Fruit fly (Drosophila melanogaster) whole organism, embryonic: ENCODE data around the gene RpS9.

Experiments used
- Atf-2 ChIP-seq: fragments of 200-800 bp; sonication (Bioruptor generic); optimal IDR thresholded peaks from 2 replicates; lab custom pipeline; 2016; ENCODE audit warnings: missing biosample characterization, missing genetic modification characterization
- BEAF-32 ChIP-seq: fragments of 200-800 bp; sonication (Bioruptor generic); optimal IDR thresholded peaks from 3 replicates; lab custom pipeline; 2017; ENCODE audit warnings: missing biosample characterization, missing genetic modification characterization, mild to moderate bottlenecking, moderate library complexity, missing genetic modification reagents
- Bteb2 ChIP-seq: fragments of 200-800 bp; sonication (Bioruptor generic); optimal IDR thresholded peaks from 2 replicates; lab custom pipeline; 2016; ENCODE audit warnings: missing biosample characterization, missing genetic modification characterization
- CG1024 ChIP-seq: fragments of 200-800 bp; sonication (Bioruptor generic); IDR thresholded peaks from 2 replicates; pipeline ENCODE4 v1.3.6; 2022; ENCODE audit warnings: missing biosample characterization, missing genetic modification characterization
- CG10321 ChIP-seq: fragments of 200-800 bp; sonication (Bioruptor generic); IDR thresholded peaks from 2 replicates; pipeline ENCODE4 v1.3.6; 2022; ENCODE audit warnings: missing biosample characterization, missing genetic modification characterization
- CG10565 ChIP-seq: fragments of 200-800 bp; sonication (Bioruptor generic); optimal IDR thresholded peaks from 3 replicates; lab custom pipeline; 2016; ENCODE audit warnings: missing biosample characterization, mild to moderate bottlenecking, missing genetic modification characterization
- CG11695 ChIP-seq: fragments of 200-800 bp; sonication (Bioruptor generic); IDR thresholded peaks from 3 replicates; pipeline ENCODE4 v1.3.6; 2022; ENCODE audit warnings: missing biosample characterization, missing genetic modification characterization
- CG12769 ChIP-seq: fragments of 200-800 bp; sonication (Bioruptor generic); optimal IDR thresholded peaks from 2 replicates; lab custom pipeline; 2019; ENCODE audit warnings: missing biosample characterization, mild to moderate bottlenecking, missing genetic modification characterization, moderate library complexity
- CG12942 ChIP-seq: fragments of 200-800 bp; sonication (Bioruptor generic); optimal IDR thresholded peaks from 3 replicates; lab custom pipeline; 2016; ENCODE audit warnings: missing biosample characterization, missing genetic modification characterization
- CG1602 ChIP-seq: fragments of 200-800 bp; sonication (Bioruptor generic); optimal IDR thresholded peaks from 3 replicates; lab custom pipeline; 2016; ENCODE audit warnings: missing biosample characterization, missing genetic modification characterization
- CG2678 ChIP-seq: fragments of 200-800 bp; sonication (Bioruptor generic); optimal IDR thresholded peaks from 3 replicates; lab custom pipeline; 2019; ENCODE audit warnings: missing biosample characterization, mild to moderate bottlenecking, missing genetic modification characterization, moderate library complexity
- CG30403 ChIP-seq: fragments of 200-800 bp; sonication (Bioruptor generic); optimal IDR thresholded peaks from 3 replicates; lab custom pipeline; 2016; ENCODE audit warnings: missing biosample characterization, missing genetic modification characterization
- CG33557 ChIP-seq: fragments of 200-800 bp; sonication (Bioruptor generic); optimal IDR thresholded peaks from 2 replicates; lab custom pipeline; 2019; ENCODE audit warnings: missing biosample characterization, mild to moderate bottlenecking, missing genetic modification characterization, moderate library complexity
- CG3407 ChIP-seq: fragments of 200-800 bp; sonication (Bioruptor generic); optimal IDR thresholded peaks from 2 replicates; lab custom pipeline; 2018; ENCODE audit warnings: missing biosample characterization, mild to moderate bottlenecking, missing genetic modification characterization
- CG42726 ChIP-seq: fragments of 200-800 bp; sonication (Bioruptor generic); IDR thresholded peaks from 2 replicates; pipeline ENCODE4 v1.3.6; 2022; ENCODE audit warnings: missing biosample characterization, missing genetic modification characterization; ENCODE audit not compliant: partially characterized antibody
- CG6854 ChIP-seq: fragments of 200-800 bp; sonication (Bioruptor generic); optimal IDR thresholded peaks from 3 replicates; lab custom pipeline; 2017; ENCODE audit warnings: missing biosample characterization, mild to moderate bottlenecking, missing genetic modification characterization
- CG8765 ChIP-seq: fragments of 200-800 bp; sonication (Bioruptor generic); IDR thresholded peaks from 2 replicates; pipeline ENCODE4 v1.3.6; 2022; ENCODE audit warnings: missing biosample characterization, missing genetic modification characterization
- D19A ChIP-seq: fragments of 200-800 bp; optimal IDR thresholded peaks from 3 replicates; lab custom pipeline; 2019; ENCODE audit warnings: missing biosample characterization, mild to moderate bottlenecking, missing genetic modification characterization, moderate library complexity
- D19B ChIP-seq: fragments of 200-800 bp; sonication (Bioruptor generic); optimal IDR thresholded peaks from 2 replicates; lab custom pipeline; 2017; ENCODE audit warnings: missing biosample characterization, mild to moderate bottlenecking, missing genetic modification characterization
- HHEX ChIP-seq: fragments of 200-800 bp; sonication (Bioruptor generic); optimal IDR thresholded peaks from 3 replicates; lab custom pipeline; 2017; ENCODE audit warnings: missing biosample characterization, mild to moderate bottlenecking, missing genetic modification characterization, missing genetic modification reagents
- Hr3 ChIP-seq: fragments of 200-800 bp; sonication (Bioruptor generic); optimal IDR thresholded peaks from 3 replicates; lab custom pipeline; 2016; ENCODE audit warnings: missing biosample characterization, missing genetic modification characterization
- Hr78 ChIP-seq, 2 experiments: fragments of 200-800 bp in 1 of 2; fragments of >200 bp in 1 of 2; sonication (Bioruptor generic) in 1 of 2; optimal IDR thresholded peaks; 2 replicates each; lab custom pipeline; 2017 to 2019; ENCODE audit warnings: missing biosample characterization in 2 of 2, missing genetic modification characterization in 2 of 2, mild to moderate bottlenecking in 1 of 2, moderate library complexity in 1 of 2
- Med ChIP-seq: fragments of 200-800 bp; sonication (Bioruptor generic); peaks from one replicate; lab custom pipeline; 2016; ENCODE audit warnings: missing biosample characterization, missing genetic modification characterization, mild to moderate bottlenecking, inconsistent platforms, moderate library complexity
- Optix ChIP-seq: fragments of 200-800 bp; sonication (Bioruptor generic); IDR thresholded peaks from 3 replicates; pipeline ENCODE4 v1.3.6; 2022; ENCODE audit warnings: missing biosample characterization, missing genetic modification characterization
- PHDP ChIP-seq: fragments of 200-800 bp; sonication (Bioruptor generic); optimal IDR thresholded peaks from 3 replicates; lab custom pipeline; 2018; ENCODE audit warnings: missing biosample characterization, mild to moderate bottlenecking, missing genetic modification characterization, moderate library complexity
- Rfx ChIP-seq: fragments of 200-800 bp; sonication (Bioruptor generic); IDR thresholded peaks from 2 replicates; pipeline ENCODE4 v1.3.6; 2022; ENCODE audit warnings: missing biosample characterization, missing genetic modification characterization
- Usf ChIP-seq: fragments of 200-800 bp; sonication (Bioruptor generic); optimal IDR thresholded peaks from 2 replicates; lab custom pipeline; 2017; ENCODE audit warnings: missing genotype, missing biosample characterization, missing genetic modification characterization
- bsh ChIP-seq, 2 experiments: fragments of 200-800 bp; sonication (Bioruptor generic); optimal IDR thresholded peaks; 2 replicates each; lab custom pipeline; 2017 to 2018; ENCODE audit warnings: mild to moderate bottlenecking in 2 of 2, missing biosample characterization in 2 of 2, missing genetic modification characterization in 2 of 2, moderate library complexity in 1 of 2
- cas ChIP-seq: fragments of 200-800 bp; sonication (Bioruptor generic); IDR thresholded peaks from 2 replicates; pipeline ENCODE4 v1.3.6; 2022; ENCODE audit warnings: missing biosample characterization, missing genetic modification characterization
- cato ChIP-seq: fragments of 200-800 bp; sonication (Bioruptor generic); optimal IDR thresholded peaks from 2 replicates; lab custom pipeline; 2016; ENCODE audit warnings: missing biosample characterization, missing genetic modification characterization, borderline replicate concordance
- cg ChIP-seq: fragments of 200-800 bp; sonication (Bioruptor generic); optimal IDR thresholded peaks from 3 replicates; lab custom pipeline; 2019; ENCODE audit warnings: missing biosample characterization, mild to moderate bottlenecking, missing genetic modification characterization, moderate library complexity
- cwo ChIP-seq: fragments of 200-800 bp; sonication (Bioruptor generic); optimal IDR thresholded peaks from 3 replicates; lab custom pipeline; 2017; ENCODE audit warnings: missing biosample characterization, missing genetic modification characterization, mild to moderate bottlenecking, moderate library complexity, missing genetic modification reagents
- dmrt11E ChIP-seq: fragments of 200-800 bp; sonication (Bioruptor generic); optimal IDR thresholded peaks from 3 replicates; lab custom pipeline; 2018; ENCODE audit warnings: missing biosample characterization, mild to moderate bottlenecking, missing genetic modification characterization, moderate library complexity
- hkb ChIP-seq, 2 experiments: fragments of 200-800 bp in 1 of 2; fragments of >200 bp in 1 of 2; sonication (Bioruptor generic) in 1 of 2; IDR thresholded peaks in 1 of 2; optimal IDR thresholded peaks in 1 of 2; 2 replicates each; pipeline versions ENCODE4 v1.3.6 to Lab custom; 2017 to 2022; ENCODE audit warnings: missing biosample characterization in 1 of 2, missing genetic modification characterization in 1 of 2
- ken ChIP-seq: fragments of 200-800 bp; sonication (Bioruptor generic); IDR thresholded peaks from 3 replicates; pipeline ENCODE4 v1.3.6; 2022; ENCODE audit warnings: missing biosample characterization, missing genetic modification characterization
- klu ChIP-seq: fragments of 200-800 bp; sonication (Bioruptor generic); IDR thresholded peaks from 2 replicates; pipeline ENCODE4 v1.3.6; 2022; ENCODE audit warnings: missing biosample characterization, missing genetic modification characterization
- lmd ChIP-seq: fragments of 200-800 bp; sonication (Bioruptor generic); IDR thresholded peaks from 2 replicates; pipeline ENCODE4 v1.3.6; 2022; ENCODE audit warnings: missing biosample characterization, missing genetic modification characterization
- nmo ChIP-seq: fragments of 200-800 bp; sonication (Bioruptor generic); optimal IDR thresholded peaks from 2 replicates; lab custom pipeline; 2018; ENCODE audit warnings: missing biosample characterization, mild to moderate bottlenecking, missing genetic modification characterization, moderate library complexity
- nom ChIP-seq: fragments of 200-800 bp; sonication (Bioruptor generic); optimal IDR thresholded peaks from 2 replicates; lab custom pipeline; 2017; ENCODE audit warnings: missing biosample characterization, missing genetic modification characterization, mild to moderate bottlenecking, moderate library complexity, missing genetic modification reagents
- oc ChIP-seq: fragments of 200-800 bp; sonication (Bioruptor generic); optimal IDR thresholded peaks from 2 replicates; lab custom pipeline; 2018; ENCODE audit warnings: missing biosample characterization, mild to moderate bottlenecking, missing genetic modification characterization, moderate library complexity
- pum ChIP-seq: fragments of 200-800 bp; sonication (Bioruptor generic); optimal IDR thresholded peaks from 2 replicates; lab custom pipeline; 2016; ENCODE audit warnings: missing biosample characterization, missing genetic modification characterization
- schlank ChIP-seq: fragments of 200-800 bp; sonication (Bioruptor generic); optimal IDR thresholded peaks from 2 replicates; lab custom pipeline; 2018; ENCODE audit warnings: missing biosample characterization, mild to moderate bottlenecking, missing genetic modification characterization
- sens-2 ChIP-seq: fragments of 200-800 bp; sonication (Bioruptor generic); IDR thresholded peaks from 2 replicates; pipeline ENCODE4 v1.3.6; 2022; ENCODE audit warnings: missing biosample characterization, missing genetic modification characterization
- slbo ChIP-seq: fragments of 200-800 bp; sonication (Bioruptor generic); IDR thresholded peaks from 2 replicates; pipeline ENCODE4 v1.3.6; 2022; ENCODE audit warnings: missing biosample characterization, missing genetic modification characterization
- ttk ChIP-seq: fragments of 200-800 bp; sonication (Bioruptor generic); IDR thresholded peaks from 2 replicates; pipeline ENCODE4 v2.1.2; 2022; ENCODE audit warnings: missing biosample characterization, missing genetic modification characterization
- wek ChIP-seq: fragments of 200-800 bp; sonication (Bioruptor generic); optimal IDR thresholded peaks from 3 replicates; lab custom pipeline; 2018; ENCODE audit warnings: missing biosample characterization, mild to moderate bottlenecking, missing genetic modification characterization, moderate library complexity

The RpS9 gene

DNA sequence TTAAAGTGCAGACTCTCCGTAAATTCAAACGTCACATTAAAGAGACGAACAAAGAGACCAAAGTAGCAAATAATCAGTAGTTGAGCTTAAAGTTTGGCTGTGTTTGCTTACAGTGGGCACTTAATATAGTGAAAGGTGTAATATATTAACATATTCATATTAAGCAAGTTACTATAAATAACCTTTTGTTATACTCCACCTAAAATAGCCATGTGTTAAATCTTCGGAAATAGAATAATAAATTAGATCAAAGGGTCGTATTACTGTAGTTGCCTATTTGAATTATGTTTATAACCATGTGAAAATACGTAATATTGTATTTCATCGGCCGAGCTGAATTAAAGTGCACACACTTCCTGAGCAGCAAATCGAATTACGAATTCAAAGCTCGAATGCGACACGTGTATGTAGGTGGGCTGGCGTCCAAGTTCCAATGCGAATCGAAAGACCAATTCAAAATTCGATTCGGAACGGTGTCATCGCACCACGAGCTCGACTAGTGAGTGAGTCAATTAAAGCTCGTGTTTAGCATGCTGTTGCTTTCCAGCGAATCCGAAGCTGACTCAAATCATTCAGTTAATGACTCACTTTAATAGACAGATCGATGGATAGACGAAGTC, 41.0 kb upstream of the RpS9 start (continued):
- TF ChIP-seq CG1024 (GFP tag; lab: Robert Waterston, UW) = no peak
- TF ChIP-seq ttk (GFP tag; lab: Robert Waterston, UW) = no peak; the same call in 1 of the 2 replicates
- TF ChIP-seq lmd = peak; percentile 43
- no peak for TF ChIP-seq sens-2 (GFP tag; lab: Robert Waterston, UW)
- no peak for TF ChIP-seq pum (GFP tag; lab: Kevin White, UChicago)
- peak; percentile 49 for TF ChIP-seq CG2678 (tag; lab: Kevin White, UChicago)
- no peak for TF ChIP-seq D19A
- TF ChIP-seq Rfx (GFP tag; lab: Robert Waterston, UW) = peak; percentile 50
- TF ChIP-seq PHDP (tag; lab: Kevin White, UChicago) = peak; percentile 21
- TF ChIP-seq slbo (GFP tag; lab: Robert Waterston, UW) = peak; percentile 38; the same call in 1 of the 2 replicates
- TF ChIP-seq, all 482 proteins: peak for 53

DNA sequence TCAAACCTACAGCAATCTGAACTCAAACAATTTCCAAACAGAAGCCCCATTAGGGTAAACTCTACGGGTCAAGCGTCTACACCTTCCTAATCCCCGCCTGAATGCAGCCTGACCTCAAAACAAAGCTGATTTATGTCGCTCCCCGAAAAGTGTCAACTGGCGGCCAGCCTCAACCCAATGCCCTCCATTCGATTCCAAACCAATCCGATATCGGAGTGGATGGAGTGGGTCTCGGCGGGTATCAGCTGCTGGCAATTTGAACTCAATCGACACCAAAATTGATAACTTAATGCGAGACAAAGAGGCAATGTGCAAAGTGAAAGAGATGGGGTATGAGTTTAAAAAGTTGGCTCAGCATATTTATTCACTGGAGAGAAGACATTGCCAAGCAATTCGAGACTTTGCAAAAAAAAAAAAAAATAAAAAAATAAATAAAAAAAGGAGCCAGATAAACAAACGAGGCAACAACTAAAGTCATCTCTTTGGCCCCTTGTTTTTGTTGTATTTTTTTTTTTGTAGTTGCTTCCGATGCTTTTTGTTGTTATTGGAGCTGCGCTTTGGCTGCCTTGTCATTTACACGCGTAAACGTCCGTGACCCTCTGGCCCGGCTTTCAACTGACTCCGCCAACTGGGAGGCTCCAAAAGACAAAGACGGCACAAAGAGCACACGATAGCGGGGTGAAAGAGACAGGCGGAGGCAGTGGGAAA, 39.7 kb upstream of the RpS9 start:
- TF ChIP-seq Hr3 (GFP tag; lab: Kevin White, UChicago) (no peak), CG33557 (GFP tag; lab: Kevin White, UChicago) (no peak), CG10321 (GFP tag; lab: Robert Waterston, UW) (0 out of 2 replicates have a peak, but pooled peaks have one; percentile 46), CG3407 (no peak), CG11695 (GFP tag; lab: Robert Waterston, UW) (no peak), CG6854 (no peak), cg (GFP tag; lab: Kevin White, UChicago) (no peak), CG42726 (GFP tag; lab: Robert Waterston, UW) (no peak), Optix (no peak), Usf (GFP tag; lab: Kevin White, UChicago) (no peak), CG10565 (GFP tag; lab: Kevin White, UChicago) (no peak), D19B (GFP tag; lab: Kevin White, UChicago) (no peak), cato (no peak), CG12769 (tag; lab: Kevin White, UChicago) (peak; percentile 19), ken (GFP tag; lab: Robert Waterston, UW) (no peak), Hr78 (GFP tag; optimal IDR thresholded peaks at IDR 0.05; lab: Kevin White, UChicago) (peak in 1 of 2 experiments; percentile 72), cas (GFP tag; lab: Robert Waterston, UW) (no peak), oc (tag; lab: Kevin White, UChicago) (peak; percentile 71), cwo (GFP tag; lab: Kevin White, UChicago) (no peak), CG1602 (GFP tag; lab: Kevin White, UChicago) (no peak), Med (peak; percentile 32), Atf-2 (GFP tag; lab: Kevin White, UChicago) (no peak), nom (GFP tag; lab: Kevin White, UChicago) (peak; percentile 86), HHEX (GFP tag; lab: Kevin White, UChicago) (no peak), klu (GFP tag; lab: Robert Waterston, UW) (no peak), CG8765 (GFP tag; lab: Robert Waterston, UW) (no peak), schlank (tag; lab: Kevin White, UChicago) (no peak), dmrt11E (no peak), wek (GFP tag; lab: Kevin White, UChicago) (no peak), nmo (GFP tag; lab: Kevin White, UChicago) (no peak), CG12942 (GFP tag; lab: Kevin White, UChicago) (no peak), hkb (optimal IDR thresholded peaks at IDR 0.05; lab: Kevin White, UChicago) (no peak), hkb (GFP tag; IDR thresholded peaks at IDR 0.05; lab: Robert Waterston, UW) (no peak), bsh (GFP tag; optimal IDR thresholded peaks at IDR 0.05; lab: Kevin White, UChicago) (no peak), BEAF-32 (GFP tag; lab: Kevin White, UChicago) (no peak), Bteb2 (GFP tag; lab: Kevin White, UChicago) (no peak), CG30403 (GFP tag; lab: Kevin White, UChicago) (no peak), Rfx (GFP tag; lab: Robert Waterston, UW) (no peak)
